Worm (Caenorhabditis elegans) whole organism, L3 larva: ENCODE data around the gene F23D12.4.
A peak's percentile ranks its signal among the peaks of the same experiment; 100 is the strongest.

Experiments
- R02D3.7 ChIP-seq: fragments of 150-350 bp; optimal IDR thresholded peaks from 2 replicates; lab custom pipeline; 2014; ENCODE audit warnings: missing biosample characterization, missing genetic modification characterization
- ZK546.5 ChIP-seq: sonication (generic microtip); optimal IDR thresholded peaks from 2 replicates; lab custom pipeline; 2017; ENCODE audit warnings: missing biosample characterization, missing genetic modification characterization
- aly-2 ChIP-seq: fragments of 150-350 bp; optimal IDR thresholded peaks from 2 replicates; lab custom pipeline; 2014; ENCODE audit warnings: missing biosample characterization, missing genetic modification characterization
- ceh-16 ChIP-seq: sonication (generic microtip); optimal IDR thresholded peaks from 2 replicates; lab custom pipeline; 2017; ENCODE audit warnings: missing biosample characterization, missing genetic modification characterization
- ceh-28 ChIP-seq: fragments of 150-350 bp; optimal IDR thresholded peaks from 2 replicates; lab custom pipeline; 2014; ENCODE audit warnings: missing biosample characterization, missing genetic modification reagents, missing genetic modification characterization
- ceh-82 ChIP-seq: fragments of 150-350 bp; optimal IDR thresholded peaks from 2 replicates; lab custom pipeline; 2014; ENCODE audit warnings: missing biosample characterization, missing genetic modification characterization
- egl-5 ChIP-seq: fragments of 150-350 bp; optimal IDR thresholded peaks from 2 replicates; lab custom pipeline; 2017; ENCODE audit warnings: missing biosample characterization, missing genetic modification reagents, missing genetic modification characterization, inconsistent platforms
- elt-1 ChIP-seq: fragments of 150-350 bp; optimal IDR thresholded peaks from 2 replicates; lab custom pipeline; 2014; ENCODE audit warnings: missing biosample characterization, missing genetic modification characterization
- elt-2 ChIP-seq: sonication (generic microtip); optimal IDR thresholded peaks from 2 replicates; lab custom pipeline; 2016; ENCODE audit warnings: missing genetic modification reagents, mild to moderate bottlenecking, missing genetic modification characterization, missing compliant biosample characterization
- elt-3 ChIP-seq, 3 experiments: fragments of 150-350 bp in 1 of 3; sonication (generic microtip) in 2 of 3; optimal IDR thresholded peaks; 2 replicates in 2 of 3; 4 replicates in 1 of 3; lab custom pipeline; 2014 to 2017; ENCODE audit warnings: missing biosample characterization in 3 of 3, missing genetic modification characterization in 3 of 3
- eor-1 ChIP-seq, 2 experiments: fragments of 150-350 bp; optimal IDR thresholded peaks; 2 replicates each; lab custom pipeline; 2014 to 2018; ENCODE audit warnings: missing biosample characterization in 2 of 2, missing genetic modification characterization in 2 of 2
- fkh-2 ChIP-seq: fragments of 150-350 bp; optimal IDR thresholded peaks from 2 replicates; lab custom pipeline; 2014; ENCODE audit warnings: missing biosample characterization, missing genetic modification reagents, missing genetic modification characterization
- fos-1 ChIP-seq: fragments of 150-350 bp; optimal IDR thresholded peaks from 2 replicates; lab custom pipeline; 2014; ENCODE audit warnings: missing biosample characterization, missing genetic modification characterization
- hmg-11 ChIP-seq: sonication (generic microtip); optimal IDR thresholded peaks from 2 replicates; lab custom pipeline; 2016; ENCODE audit warnings: missing genetic modification characterization, missing compliant biosample characterization
- jun-1 ChIP-seq: fragments of 150-350 bp; optimal IDR thresholded peaks from 2 replicates; lab custom pipeline; 2014; ENCODE audit warnings: missing biosample characterization, missing genetic modification reagents, missing genetic modification characterization
- lin-15B ChIP-seq: fragments of 150-350 bp; optimal IDR thresholded peaks from 2 replicates; lab custom pipeline; 2014; ENCODE audit warnings: missing biosample characterization, missing genetic modification characterization
- lin-39 ChIP-seq: fragments of 150-350 bp; optimal IDR thresholded peaks from 2 replicates; lab custom pipeline; 2018; ENCODE audit warnings: missing biosample characterization, missing genetic modification reagents, missing genetic modification characterization
- lsy-12 ChIP-seq: sonication (generic microtip); optimal IDR thresholded peaks from 2 replicates; lab custom pipeline; 2016; ENCODE audit warnings: mild to moderate bottlenecking, missing genetic modification characterization, missing compliant biosample characterization
- mml-1 ChIP-seq: fragments of 150-350 bp; sonication (generic microtip); optimal IDR thresholded peaks from 3 replicates; lab custom pipeline; 2014; ENCODE audit warnings: missing biosample characterization, missing genetic modification characterization
- nfya-1 ChIP-seq: sonication (generic microtip); optimal IDR thresholded peaks from 2 replicates; lab custom pipeline; 2017; ENCODE audit warnings: missing genetic modification characterization, mild to moderate bottlenecking, missing compliant biosample characterization, antibody characterized with exemption, moderate library complexity; ENCODE audit not compliant: insufficient read depth
- nhr-11 ChIP-seq: fragments of 150-350 bp; optimal IDR thresholded peaks from 2 replicates; lab custom pipeline; 2014; ENCODE audit warnings: missing biosample characterization, missing genetic modification characterization
- nhr-12 ChIP-seq: fragments of 150-350 bp; optimal IDR thresholded peaks from 2 replicates; lab custom pipeline; 2014; ENCODE audit warnings: missing biosample characterization, missing genetic modification characterization
- nhr-23 ChIP-seq: fragments of 150-350 bp; optimal IDR thresholded peaks from 2 replicates; lab custom pipeline; 2014; ENCODE audit warnings: missing biosample characterization, missing genetic modification reagents, missing genetic modification characterization
- nhr-25 ChIP-seq: sonication (generic microtip); optimal IDR thresholded peaks from 2 replicates; lab custom pipeline; 2017; ENCODE audit warnings: missing biosample characterization, missing genetic modification characterization
- nhr-43 ChIP-seq: sonication (generic microtip); optimal IDR thresholded peaks from 2 replicates; lab custom pipeline; 2016; ENCODE audit warnings: mild to moderate bottlenecking, missing genetic modification characterization, missing compliant biosample characterization; ENCODE audit not compliant: poor library complexity, severe bottlenecking
- nhr-67 ChIP-seq: fragments of 150-350 bp; optimal IDR thresholded peaks from 2 replicates; lab custom pipeline; 2014; ENCODE audit warnings: missing biosample characterization, missing genetic modification characterization
- pha-4 ChIP-seq: fragments of 150-350 bp; optimal IDR thresholded peaks from 2 replicates; lab custom pipeline; 2014; ENCODE audit warnings: missing biosample characterization, missing genetic modification reagents, missing genetic modification characterization
- skn-1 ChIP-seq: fragments of 150-350 bp; optimal IDR thresholded peaks from 2 replicates; lab custom pipeline; 2014; ENCODE audit warnings: missing biosample characterization, missing genetic modification characterization
- snpc-4 ChIP-seq: fragments of 150-350 bp; optimal IDR thresholded peaks from 2 replicates; lab custom pipeline; 2014; ENCODE audit warnings: missing biosample characterization, missing genetic modification characterization
- tbx-2 ChIP-seq: sonication (generic microtip); optimal IDR thresholded peaks from 2 replicates; lab custom pipeline; 2016; ENCODE audit warnings: mild to moderate bottlenecking, missing genetic modification characterization, missing compliant biosample characterization
- unc-39 ChIP-seq: sonication (generic microtip); optimal IDR thresholded peaks from 4 replicates; lab custom pipeline; 2017; ENCODE audit warnings: missing biosample characterization, missing genetic modification characterization
- zag-1 ChIP-seq: fragments of 150-350 bp; optimal IDR thresholded peaks from 2 replicates; lab custom pipeline; 2014; ENCODE audit warnings: missing biosample characterization, missing genetic modification characterization
- ztf-11 ChIP-seq: fragments of 150-350 bp; optimal IDR thresholded peaks from 2 replicates; lab custom pipeline; 2014; ENCODE audit warnings: missing biosample characterization, missing genetic modification characterization

F23D12.4 gene

ce11 chrX:14480248-14480647 is 35.4 kb downstream of the F23D12.4 start, which contains the start of gene gfi-3:
gfi-3 (plus strand) TSS chrX:14480572.
- peak; percentile 53 for TF ChIP-seq jun-1 (tag; lab: Kevin White, UChicago)
- TF ChIP-seq zag-1: no peak
- TF ChIP-seq fos-1 (tag; lab: Kevin White, UChicago): no peak
- TF ChIP-seq nhr-23 (tag; lab: Kevin White, UChicago): peak; percentile 86
- TF ChIP-seq hmg-11 (tag; lab: Kevin White, UChicago): peak; percentile 74
- peak; percentile 40 for TF ChIP-seq nhr-11
- TF ChIP-seq lsy-12 (tag; lab: Kevin White, UChicago): no peak
- peak; percentile 13 for TF ChIP-seq ceh-82 (tag; lab: Kevin White, UChicago)
- TF ChIP-seq mml-1 (tag; lab: Kevin White, UChicago): no peak
- peak; percentile 51 for TF ChIP-seq R02D3.7 (tag; lab: Kevin White, UChicago)
- TF ChIP-seq eor-1 (tag; optimal IDR thresholded peaks at IDR 0.05; lab: Kevin White, UChicago): no peak
- TF ChIP-seq snpc-4 (tag; lab: Kevin White, UChicago): peak; percentile 93
- peak; percentile 17 for TF ChIP-seq elt-1 (tag; lab: Kevin White, UChicago)
- TF ChIP-seq nhr-43 (tag; lab: Kevin White, UChicago): peak; percentile 75
- TF ChIP-seq lin-15B (tag; lab: Kevin White, UChicago): peak; percentile 51
- peak; percentile 90 for TF ChIP-seq lin-39 (tag; lab: Kevin White, UChicago)
- TF ChIP-seq tbx-2 (tag; lab: Kevin White, UChicago): peak; percentile 57
- peak; percentile 61 for TF ChIP-seq elt-2
- no peak for TF ChIP-seq nhr-67 (tag; lab: Kevin White, UChicago)
- no peak for TF ChIP-seq fkh-2 (tag; lab: Kevin White, UChicago)
- TF ChIP-seq pha-4 (tag; lab: Kevin White, UChicago): peak; percentile 85
- peak; percentile 80 for TF ChIP-seq nfya-1 (tag; lab: Kevin White, UChicago)
- TF ChIP-seq nhr-25: peak; percentile 83
- TF ChIP-seq skn-1: peak; percentile 55
- peak; percentile 70 for TF ChIP-seq ceh-28

ce11 chrX:14481637-14482036 is 36.8 kb downstream of the F23D12.4 start:
- TF ChIP-seq snpc-4 (tag; lab: Kevin White, UChicago): peak; percentile 11
- no peak for TF ChIP-seq unc-39 (tag; lab: Kevin White, UChicago)
- TF ChIP-seq elt-3 (tag; optimal IDR thresholded peaks at IDR 0.05; lab: Kevin White, UChicago): no peak

ce11 chrX:14484827-14485226 is 40.0 kb downstream of the F23D12.4 start, which contains the start of gene M163.8:
M163.8 (plus strand) TSS chrX:14485127.
- TF ChIP-seq ZK546.5 (tag; lab: Kevin White, UChicago) (no peak), hmg-11 (tag; lab: Kevin White, UChicago) (no peak), lsy-12 (tag; lab: Kevin White, UChicago) (no peak), skn-1 (no peak), ceh-16 (no peak), nfya-1 (tag; lab: Kevin White, UChicago) (no peak), snpc-4 (tag; lab: Kevin White, UChicago) (no peak), fkh-2 (tag; lab: Kevin White, UChicago) (no peak), mml-1 (tag; lab: Kevin White, UChicago) (no peak), ztf-11 (tag; lab: Kevin White, UChicago) (no peak), ceh-82 (tag; lab: Kevin White, UChicago) (no peak), unc-39 (tag; lab: Kevin White, UChicago) (no peak), pha-4 (tag; lab: Kevin White, UChicago) (no peak)

- TF ChIP-seq fkh-2 (tag; lab: Kevin White, UChicago) (no peak), mml-1 (tag; lab: Kevin White, UChicago) (no peak), nhr-12 (tag; lab: Kevin White, UChicago) (no peak), ceh-82 (tag; lab: Kevin White, UChicago) (no peak), R02D3.7 (tag; lab: Kevin White, UChicago) (no peak), elt-2 (no peak), ZK546.5 (tag; lab: Kevin White, UChicago) (no peak), aly-2 (tag; lab: Kevin White, UChicago) (no peak), egl-5 (tag; lab: Kevin White, UChicago) (no peak), nhr-25 (no peak), ceh-16 (no peak), lin-15B (tag; lab: Kevin White, UChicago) (no peak), unc-39 (tag; lab: Kevin White, UChicago) (no peak)
Observed at ce11 chrX:14486503-14486902, 41.7 kb downstream of the F23D12.4 start.
